Fruit fly (Drosophila melanogaster): ENCODE results near the gene CG14050.

Gene CG14050

dm6 chrX:2318369-2318768, 7.6 kb downstream of the CG14050 start (continued):
- peak; percentile 67 for TF ChIP-seq CG10979 (tag; optimal IDR thresholded peaks at IDR 0.05)
- no peak for TF ChIP-seq odd (GFP tag; optimal IDR thresholded peaks at IDR 0.05)
- TF ChIP-seq sens-2 (GFP tag; IDR thresholded peaks at IDR 0.05) = no peak
- no peak; the same call in 1 of the 3 replicates for TF ChIP-seq jigr1 (GFP tag; IDR thresholded peaks at IDR 0.05)
- peak; percentile 40 for TF ChIP-seq CG4820 (GFP tag; optimal IDR thresholded peaks at IDR 0.05)
- peak; percentile 83 for TF ChIP-seq chm (GFP tag; IDR thresholded peaks at IDR 0.05)
- TF ChIP-seq Adf1 (GFP tag; IDR thresholded peaks at IDR 0.05) = no peak
- peak; percentile 47 for TF ChIP-seq CG30403 (GFP tag; optimal IDR thresholded peaks at IDR 0.05)
- 0 out of 3 replicates have a peak, but pooled peaks have one; percentile 20 for TF ChIP-seq Aef1 (GFP tag; IDR thresholded peaks at IDR 0.05)
- TF ChIP-seq chif (GFP tag; optimal IDR thresholded peaks at IDR 0.05) = peak in 1 of 2 experiments; percentile 53
- no peak for TF ChIP-seq nom (GFP tag; optimal IDR thresholded peaks at IDR 0.05)
- TF ChIP-seq CG4282 (GFP tag; optimal IDR thresholded peaks at IDR 0.05) = no peak
- TF ChIP-seq CG3407 (GFP tag; optimal IDR thresholded peaks at IDR 0.05) = no peak
- no peak for TF ChIP-seq CG42726 (GFP tag; IDR thresholded peaks at IDR 0.05; ENCODE audit: partially characterized antibody)
- peak; percentile 69; the same call in 2 of the 3 replicates for TF ChIP-seq CG34422 (GFP tag; IDR thresholded peaks at IDR 0.05)
- no peak for TF ChIP-seq CG12299 (tag; optimal IDR thresholded peaks at IDR 0.05)
- peak; percentile 67 for TF ChIP-seq CG11560 (tag; IDR thresholded peaks at IDR 0.05)
- peak; percentile 15 for TF ChIP-seq ERR (GFP tag; optimal IDR thresholded peaks at IDR 0.05)
- TF ChIP-seq CG6765 (GFP tag; optimal IDR thresholded peaks at IDR 0.05) = no peak
- no peak for TF ChIP-seq lbe (GFP tag; optimal IDR thresholded peaks at IDR 0.05)
- TF ChIP-seq CG14050 (GFP tag; IDR thresholded peaks at IDR 0.05) = peak; percentile 81
- TF ChIP-seq maf-S (GFP tag; optimal IDR thresholded peaks at IDR 0.05) = no peak
- TF ChIP-seq CG18599 (GFP tag; optimal IDR thresholded peaks at IDR 0.05) = peak; percentile 25
- TF ChIP-seq ind (GFP tag; optimal IDR thresholded peaks at IDR 0.05) = peak; percentile 41
- no peak for TF ChIP-seq slou (GFP tag; optimal IDR thresholded peaks at IDR 0.05)
- peak; percentile 78 for TF ChIP-seq pum (GFP tag; optimal IDR thresholded peaks at IDR 0.05)
- TF ChIP-seq CG8944 (GFP tag; optimal IDR thresholded peaks at IDR 0.05) = peak; percentile 11
- no peak for TF ChIP-seq gro (GFP tag; optimal IDR thresholded peaks at IDR 0.05)
- no peak for TF ChIP-seq al (GFP tag; IDR thresholded peaks at IDR 0.05)
- no peak for TF ChIP-seq Bteb2 (GFP tag; optimal IDR thresholded peaks at IDR 0.05)
- TF ChIP-seq CG5245 (GFP tag; optimal IDR thresholded peaks at IDR 0.05) = peak; percentile 0
- no peak for TF ChIP-seq inv (GFP tag; IDR thresholded peaks at IDR 0.05; ENCODE audit: partially characterized antibody)
- no peak for TF ChIP-seq amos (GFP tag; IDR thresholded peaks at IDR 0.05; ENCODE audit: partially characterized antibody)
- no peak for TF ChIP-seq Kr (GFP tag; optimal IDR thresholded peaks at IDR 0.05)
- no peak for TF ChIP-seq zf30C (GFP tag; optimal IDR thresholded peaks at IDR 0.05)
- TF ChIP-seq gt (GFP tag; IDR thresholded peaks at IDR 0.05) = peak; percentile 64
- no peak for TF ChIP-seq abd-A (tag; optimal IDR thresholded peaks at IDR 0.05)
- TF ChIP-seq HHEX (GFP tag; optimal IDR thresholded peaks at IDR 0.05) = no peak
- no peak for TF ChIP-seq cad (GFP tag; optimal IDR thresholded peaks at IDR 0.05)
- no peak for TF ChIP-seq ab (GFP tag; optimal IDR thresholded peaks at IDR 0.05)
- peak; percentile 8 for TF ChIP-seq Abd-B (GFP tag; optimal IDR thresholded peaks at IDR 0.05)
- 0 out of 3 replicates have a peak, but pooled peaks have one; percentile 23 for TF ChIP-seq z (GFP tag; IDR thresholded peaks at IDR 0.05)
- peak; percentile 49 for TF ChIP-seq nerfin-1 (tag; optimal IDR thresholded peaks at IDR 0.05)
- TF ChIP-seq hb (GFP tag; IDR thresholded peaks at IDR 0.05; ENCODE audit: partially characterized antibody) = no peak
- TF ChIP-seq CG2678 (tag; optimal IDR thresholded peaks at IDR 0.05) = peak; percentile 44
- TF ChIP-seq ara (GFP tag; IDR thresholded peaks at IDR 0.05) = peak; percentile 87
- TF ChIP-seq ac (GFP tag; optimal IDR thresholded peaks at IDR 0.05) = no peak
- TF ChIP-seq lov (optimal IDR thresholded peaks at IDR 0.05) = no peak
- TF ChIP-seq lov (GFP tag; IDR thresholded peaks at IDR 0.05) = peak; percentile 83
- no peak for TF ChIP-seq trh (GFP tag; optimal IDR thresholded peaks at IDR 0.05)
- peak; percentile 84 for TF ChIP-seq ttk (GFP tag; IDR thresholded peaks at IDR 0.05)
- no peak for TF ChIP-seq Sin3A (optimal IDR thresholded peaks at IDR 0.05)
